Worm (Caenorhabditis elegans) whole organism, midembryonic: ENCODE data around the gene pitr-4.
A peak's percentile ranks its signal among the peaks of the same experiment; 100 is the strongest.

ENCODE experiments used
- T22C8.4 ChIP-seq: fragments of 200-800 bp; sonication (Bioruptor generic); IDR thresholded peaks from 2 replicates; pipeline ENCODE4 v1.3.6; 2022; ENCODE audit warnings: missing genetic modification characterization, missing compliant biosample characterization
- cog-1 ChIP-seq: sonication (generic microtip); optimal IDR thresholded peaks from 2 replicates; lab custom pipeline; 2016; ENCODE audit warnings: missing genetic modification characterization, missing compliant biosample characterization
- flt-1 ChIP-seq: fragments of 200-800 bp; sonication (Bioruptor generic); IDR thresholded peaks from 2 replicates; pipeline ENCODE4 v1.3.6; 2022; ENCODE audit warnings: missing genetic modification characterization, missing compliant biosample characterization
- klf-2 ChIP-seq: fragments of 200-800 bp; sonication (Bioruptor generic); conservative IDR thresholded peaks from 2 replicates; pipeline ENCODE4 v1.3.6; 2022; ENCODE audit warnings: missing genetic modification reagents, missing genetic modification characterization, missing compliant biosample characterization
- med-1 ChIP-seq: sonication (generic microtip); optimal IDR thresholded peaks from 2 replicates; lab custom pipeline; 2017; ENCODE audit warnings: missing genetic modification characterization, mild to moderate bottlenecking, missing compliant biosample characterization, antibody characterized with exemption, missing genetic modification reagents; ENCODE audit not compliant: insufficient read depth
- ref-1 ChIP-seq: fragments of 200-800 bp; sonication (Bioruptor generic); conservative IDR thresholded peaks from 2 replicates; pipeline ENCODE4 v1.3.6; 2022; ENCODE audit warnings: missing genetic modification reagents, missing genetic modification characterization, missing compliant biosample characterization
- tab-1 ChIP-seq: fragments of 200-800 bp; sonication (Bioruptor generic); IDR thresholded peaks from 2 replicates; pipeline ENCODE4 v1.3.6; 2022; ENCODE audit warnings: missing genetic modification characterization, missing compliant biosample characterization
- ztf-23 ChIP-seq: fragments of 200-800 bp; sonication (Bioruptor generic); IDR thresholded peaks from 2 replicates; pipeline ENCODE4 v1.3.6; 2022; ENCODE audit warnings: missing genetic modification reagents, missing genetic modification characterization, missing compliant biosample characterization
- ztf-29 ChIP-seq: fragments of 200-800 bp; sonication (Bioruptor generic); IDR thresholded peaks from 2 replicates; pipeline ENCODE4 v1.3.6; 2022; ENCODE audit warnings: missing genetic modification reagents, missing genetic modification characterization, missing compliant biosample characterization

The pitr-4 gene

ce11 chrV:9661514-9661913, at the start of gene pitr-4:
Gene pitr-4 (minus strand): TSS chrV:9661614.
- TF ChIP-seq klf-2 (GFP tag; lab: Robert Waterston, UW) (no peak), ref-1 (GFP tag; lab: Robert Waterston, UW) (no peak), ztf-23 (GFP tag; lab: Robert Waterston, UW) (no peak), ztf-29 (GFP tag; lab: Robert Waterston, UW) (no peak), med-1 (GFP tag; lab: Kevin White, UChicago) (no peak), flt-1 (no peak), cog-1 (tag; lab: Kevin White, UChicago) (no peak), tab-1 (GFP tag; lab: Robert Waterston, UW) (no peak), T22C8.4 (GFP tag; lab: Robert Waterston, UW) (no peak)

DNA sequence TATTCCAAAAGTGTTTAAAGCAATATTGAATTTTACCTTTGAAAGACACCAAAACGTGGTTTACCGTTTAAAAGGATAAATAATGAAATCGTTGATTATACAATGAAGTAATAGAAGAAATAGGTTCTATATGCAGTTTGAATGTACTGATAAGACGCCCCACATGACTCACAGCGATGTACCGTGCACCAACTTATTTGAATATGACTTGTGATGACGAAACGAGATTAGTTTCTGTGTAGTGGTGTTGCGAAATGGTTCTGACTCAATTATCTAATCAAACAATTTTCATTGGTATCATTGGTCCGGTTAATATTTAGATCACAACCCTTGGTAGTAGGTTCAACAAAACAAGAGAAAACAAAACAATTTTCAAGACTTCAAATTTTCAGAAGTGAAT, 49.8 kb upstream of the pitr-4 start:
- no peak for TF ChIP-seq klf-2 (GFP tag; lab: Robert Waterston, UW)
- TF ChIP-seq ztf-23 (GFP tag; lab: Robert Waterston, UW): no peak
- no peak for TF ChIP-seq flt-1
- TF ChIP-seq cog-1 (tag; lab: Kevin White, UChicago): no peak
- TF ChIP-seq ztf-29 (GFP tag; lab: Robert Waterston, UW): no peak
- no peak for TF ChIP-seq T22C8.4 (GFP tag; lab: Robert Waterston, UW)
- TF ChIP-seq tab-1 (GFP tag; lab: Robert Waterston, UW): no peak
- TF ChIP-seq ref-1 (GFP tag; lab: Robert Waterston, UW): no peak
- no peak for TF ChIP-seq med-1 (GFP tag; lab: Kevin White, UChicago)

ce11 chrV:9709747-9710146, 48.3 kb upstream of the pitr-4 start, which contains the start of gene tag-120:
Gene tag-120 (minus strand): TSS chrV:9709814.
- no peak for TF ChIP-seq cog-1 (tag; lab: Kevin White, UChicago)
- TF ChIP-seq tab-1 (GFP tag; lab: Robert Waterston, UW): no peak

DNA sequence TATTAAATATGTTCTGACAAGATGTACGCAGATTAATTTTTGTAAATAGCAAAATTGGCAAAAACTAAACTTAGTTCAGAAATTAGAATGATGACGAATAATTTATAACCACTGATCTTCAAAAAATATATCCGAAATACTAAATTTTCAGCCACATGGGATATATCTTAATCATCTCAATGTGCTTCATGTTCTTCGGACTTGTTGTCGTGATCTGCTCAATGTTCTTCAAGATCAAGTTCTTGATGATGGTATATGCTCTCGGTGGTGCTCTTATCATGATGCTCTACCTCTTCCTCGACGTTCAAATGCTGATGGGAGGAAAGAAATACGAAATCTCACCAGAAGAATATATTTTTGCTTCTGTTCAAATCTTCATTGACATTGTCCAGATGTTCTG, 45.2 kb upstream of the pitr-4 start:
- no peak for TF ChIP-seq cog-1 (tag; lab: Kevin White, UChicago)
- no peak for TF ChIP-seq ztf-29 (GFP tag; lab: Robert Waterston, UW)
- TF ChIP-seq flt-1: no peak
- TF ChIP-seq ztf-23 (GFP tag; lab: Robert Waterston, UW): no peak
- TF ChIP-seq med-1 (GFP tag; lab: Kevin White, UChicago): no peak
- no peak for TF ChIP-seq ref-1 (GFP tag; lab: Robert Waterston, UW)
- no peak for TF ChIP-seq T22C8.4 (GFP tag; lab: Robert Waterston, UW)
- TF ChIP-seq tab-1 (GFP tag; lab: Robert Waterston, UW): no peak
- TF ChIP-seq klf-2 (GFP tag; lab: Robert Waterston, UW): no peak

ce11 chrV:9704399-9704798, 43.0 kb upstream of the pitr-4 start:
- TF ChIP-seq cog-1 (tag; lab: Kevin White, UChicago): peak; percentile 8
- TF ChIP-seq tab-1 (GFP tag; lab: Robert Waterston, UW): no peak
- TF ChIP-seq ztf-29 (GFP tag; lab: Robert Waterston, UW): no peak
- no peak for TF ChIP-seq klf-2 (GFP tag; lab: Robert Waterston, UW)
- TF ChIP-seq flt-1: no peak
- no peak for TF ChIP-seq med-1 (GFP tag; lab: Kevin White, UChicago)
- TF ChIP-seq ref-1 (GFP tag; lab: Robert Waterston, UW): no peak
- TF ChIP-seq T22C8.4 (GFP tag; lab: Robert Waterston, UW): peak; percentile 41; the same call in 1 of the 2 replicates
- TF ChIP-seq ztf-23 (GFP tag; lab: Robert Waterston, UW): no peak

DNA sequence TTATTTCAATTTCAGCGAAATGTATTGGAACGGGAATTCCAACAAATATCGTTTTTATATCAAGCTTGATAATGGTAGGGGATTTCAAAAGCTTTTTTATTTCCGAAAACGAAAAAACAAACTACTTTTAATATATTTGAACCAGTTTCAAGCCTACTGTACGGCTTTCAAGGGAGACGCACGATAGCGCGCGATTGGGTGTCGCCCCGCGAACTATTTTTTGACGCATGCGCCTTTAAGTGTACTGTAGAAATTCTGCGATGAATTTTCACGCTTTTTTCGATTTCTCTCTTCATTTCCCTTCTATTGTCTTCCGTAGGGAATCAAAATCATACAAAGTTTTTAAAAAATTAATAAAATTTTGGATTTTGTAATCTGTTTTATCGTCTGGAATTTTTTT, 42.1 kb upstream of the pitr-4 start:
- TF ChIP-seq cog-1 (tag; lab: Kevin White, UChicago): no peak
- TF ChIP-seq ref-1 (GFP tag; lab: Robert Waterston, UW): no peak
- TF ChIP-seq flt-1: no peak
- no peak for TF ChIP-seq T22C8.4 (GFP tag; lab: Robert Waterston, UW)
- no peak for TF ChIP-seq tab-1 (GFP tag; lab: Robert Waterston, UW)
- TF ChIP-seq klf-2 (GFP tag; lab: Robert Waterston, UW): no peak
- TF ChIP-seq ztf-29 (GFP tag; lab: Robert Waterston, UW): no peak
- TF ChIP-seq ztf-23 (GFP tag; lab: Robert Waterston, UW): no peak
- no peak for TF ChIP-seq med-1 (GFP tag; lab: Kevin White, UChicago)

DNA sequence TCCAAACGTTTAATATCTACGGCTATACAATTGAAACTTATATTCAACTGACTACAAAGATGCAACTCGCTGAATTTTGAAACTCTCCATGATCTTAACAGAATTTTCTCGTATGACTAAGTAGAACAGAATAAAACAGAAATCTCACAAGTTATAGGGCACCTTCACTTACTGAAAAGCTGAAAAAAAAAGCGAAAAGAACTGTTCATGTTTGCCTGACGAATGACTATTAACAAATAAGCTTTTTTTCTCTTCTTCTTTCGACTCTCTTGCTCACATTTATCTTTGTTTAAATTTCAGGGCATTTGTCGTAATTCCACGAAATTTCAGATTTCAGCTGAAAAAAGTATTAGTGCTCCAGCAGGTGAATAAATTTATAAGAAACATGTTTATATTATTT, 41.3 kb upstream of the pitr-4 start, which contains the start of gene xbx-6:
xbx-6 (plus strand) TSS at position 301 of the 400 bp plus-strand sequence.
- TF ChIP-seq klf-2 (GFP tag; lab: Robert Waterston, UW) (no peak), cog-1 (tag; lab: Kevin White, UChicago) (no peak), ztf-23 (GFP tag; lab: Robert Waterston, UW) (no peak), T22C8.4 (GFP tag; lab: Robert Waterston, UW) (no peak), tab-1 (GFP tag; lab: Robert Waterston, UW) (no peak), ztf-29 (GFP tag; lab: Robert Waterston, UW) (no peak), flt-1 (no peak), med-1 (GFP tag; lab: Kevin White, UChicago) (no peak), ref-1 (GFP tag; lab: Robert Waterston, UW) (no peak)

- TF ChIP-seq ztf-29 (GFP tag; lab: Robert Waterston, UW) (no peak), cog-1 (tag; lab: Kevin White, UChicago) (no peak), ref-1 (GFP tag; lab: Robert Waterston, UW) (no peak), flt-1 (no peak), T22C8.4 (GFP tag; lab: Robert Waterston, UW) (no peak), klf-2 (GFP tag; lab: Robert Waterston, UW) (no peak), med-1 (GFP tag; lab: Kevin White, UChicago) (no peak), tab-1 (GFP tag; lab: Robert Waterston, UW) (no peak), ztf-23 (GFP tag; lab: Robert Waterston, UW) (no peak)
Measured at ce11 chrV:9701861-9702260, 40.4 kb upstream of the pitr-4 start.

DNA sequence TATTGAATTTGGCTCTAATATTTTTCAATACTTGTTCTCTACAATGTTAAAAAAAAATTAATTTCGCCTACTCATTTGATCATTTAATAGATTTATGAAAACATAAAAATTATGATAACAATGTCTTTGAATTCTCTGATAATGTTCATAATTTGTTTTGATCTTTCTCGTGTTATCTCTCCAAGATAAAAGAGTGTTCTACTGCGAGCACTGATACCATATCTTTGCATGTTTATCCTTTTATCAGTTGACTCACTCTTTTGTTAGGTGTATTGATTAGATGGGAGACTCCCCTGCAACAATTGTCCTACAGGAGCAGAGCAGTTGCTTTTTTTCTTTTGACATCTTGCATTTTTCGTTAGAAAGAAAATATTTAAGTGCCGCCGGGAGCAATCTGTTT, 37.8 kb upstream of the pitr-4 start:
- TF ChIP-seq flt-1 (no peak), med-1 (GFP tag; lab: Kevin White, UChicago) (no peak), ref-1 (GFP tag; lab: Robert Waterston, UW) (no peak), ztf-29 (GFP tag; lab: Robert Waterston, UW) (no peak), klf-2 (GFP tag; lab: Robert Waterston, UW) (no peak), tab-1 (GFP tag; lab: Robert Waterston, UW) (no peak), cog-1 (tag; lab: Kevin White, UChicago) (no peak), T22C8.4 (GFP tag; lab: Robert Waterston, UW) (no peak), ztf-23 (GFP tag; lab: Robert Waterston, UW) (no peak)
